Worm (Caenorhabditis elegans): Measurements from ENCODE around the gene gba-3.

Gene gba-3

DNA sequence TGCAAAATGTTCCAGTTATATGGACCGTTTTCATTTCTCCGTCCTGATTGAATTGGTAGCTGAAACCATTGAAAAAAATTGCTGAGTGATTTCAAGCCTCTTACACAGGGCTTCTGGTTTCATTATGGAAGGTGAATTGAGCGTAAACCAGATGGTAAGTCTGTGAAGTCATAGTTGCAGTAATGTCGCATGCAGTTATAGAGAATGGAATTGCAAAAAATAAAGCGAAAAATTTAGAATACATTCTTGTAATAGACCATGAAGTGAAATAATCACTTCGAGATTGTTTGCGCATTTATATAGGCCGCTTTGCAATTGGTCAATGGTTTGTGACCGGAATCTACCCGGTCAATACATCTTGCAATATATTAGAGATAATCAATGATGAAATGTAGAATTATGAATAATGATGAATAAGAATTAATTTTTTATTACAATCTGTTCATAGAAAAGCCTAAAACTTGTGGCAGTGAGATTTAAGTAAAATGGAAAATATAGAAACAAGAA lies 3.0 kb upstream of the gba-3 start, which contains the start of gene F11E6.4:
Gene F11E6.4, minus strand, starts transcription at position 259 of the 507 bp plus-strand sequence.
- TF ChIP-seq ceh-82 (tag; optimal IDR thresholded peaks at IDR 0.05) (no peak), nhr-12 (tag; optimal IDR thresholded peaks at IDR 0.05) (no peak), hmg-11 (tag; optimal IDR thresholded peaks at IDR 0.05) (no peak), unc-39 (tag; optimal IDR thresholded peaks at IDR 0.05) (no peak), unc-62 (GFP tag; optimal IDR thresholded peaks at IDR 0.05) (no peak), nhr-77 (tag; optimal IDR thresholded peaks at IDR 0.05) (no peak), nhr-76 (tag; optimal IDR thresholded peaks at IDR 0.05) (peak; percentile 2), fos-1 (tag; optimal IDR thresholded peaks at IDR 0.05) (no peak), nhr-28 (tag; optimal IDR thresholded peaks at IDR 0.05) (no peak), ceh-28 (tag; optimal IDR thresholded peaks at IDR 0.05) (peak; percentile 36), nhr-25 (tag; optimal IDR thresholded peaks at IDR 0.05) (peak; percentile 63), ama-1 (optimal IDR thresholded peaks at IDR 0.05) (peak; percentile 62), nhr-237 (tag; optimal IDR thresholded peaks at IDR 0.05) (no peak), ceh-9 (tag; optimal IDR thresholded peaks at IDR 0.05) (no peak), R02D3.7 (tag; optimal IDR thresholded peaks at IDR 0.05) (no peak), nhr-23 (tag; optimal IDR thresholded peaks at IDR 0.05) (no peak), tbx-2 (tag; optimal IDR thresholded peaks at IDR 0.05) (no peak), snpc-4 (tag; optimal IDR thresholded peaks at IDR 0.05) (no peak), egl-5 (tag; optimal IDR thresholded peaks at IDR 0.05) (no peak), eor-1 (tag; optimal IDR thresholded peaks at IDR 0.05) (no peak), daf-12 (tag; optimal IDR thresholded peaks at IDR 0.05) (no peak), skn-1 (tag; optimal IDR thresholded peaks at IDR 0.05) (no peak)

DNA sequence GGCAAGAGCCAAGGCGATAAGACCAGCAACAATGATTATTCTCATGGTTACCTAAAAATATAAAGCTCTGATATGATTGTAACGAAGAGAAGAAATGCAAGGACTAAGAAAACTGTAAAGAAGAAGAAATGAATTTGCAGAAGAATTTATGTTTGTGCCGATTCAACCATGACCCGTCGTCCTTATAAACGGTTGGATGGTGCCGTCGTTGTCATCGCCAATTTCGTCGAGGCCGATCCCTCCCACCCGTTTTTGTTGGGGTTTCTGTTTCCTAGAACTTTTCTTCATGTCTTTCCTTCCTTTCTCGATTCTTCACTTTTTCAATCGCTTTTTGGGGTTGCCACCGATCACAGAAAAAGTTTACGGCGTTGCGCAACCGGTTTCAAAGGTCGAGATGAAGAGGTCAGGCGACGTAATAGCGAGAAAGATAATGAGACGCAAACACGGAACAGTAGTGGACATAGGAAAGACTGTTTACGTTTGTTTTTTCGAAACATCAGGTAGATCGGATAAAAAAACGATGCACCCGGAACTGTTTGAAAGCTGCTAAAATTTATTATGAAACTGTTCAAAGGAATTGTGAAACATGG lies 1.2 kb upstream of the gba-3 start, which contains the start of gene epic-1:
Gene epic-1, minus strand, starts transcription at position 51 of the 590 bp plus-strand sequence.
- TF ChIP-seq nhr-237 (tag; optimal IDR thresholded peaks at IDR 0.05), result no peak
- TF ChIP-seq nhr-23 (tag; optimal IDR thresholded peaks at IDR 0.05), result peak; percentile 87
- peak; percentile 4 for TF ChIP-seq egl-27 (tag; optimal IDR thresholded peaks at IDR 0.05)
- TF ChIP-seq nhr-25 (tag; optimal IDR thresholded peaks at IDR 0.05), result peak; percentile 81

DNA sequence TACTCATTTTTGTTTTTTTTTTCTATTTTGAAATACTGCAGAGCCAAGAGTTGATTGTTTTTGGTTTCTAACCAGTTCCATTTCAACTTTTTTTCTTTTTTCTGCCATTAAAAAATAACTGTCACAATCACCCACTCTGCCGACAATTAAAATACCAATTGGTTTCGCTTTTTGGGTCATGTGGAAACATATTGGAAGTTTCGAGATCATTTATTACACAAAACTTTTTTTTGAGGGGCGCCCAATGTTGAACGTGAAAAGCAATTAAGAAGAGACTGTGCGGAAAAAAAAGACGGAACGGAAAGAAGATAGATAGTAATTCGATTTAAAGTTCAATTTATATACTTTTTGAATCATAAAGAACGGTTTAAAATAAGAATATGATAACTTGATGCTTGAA lies 913 bp downstream of the gba-3 start:
- TF ChIP-seq R02D3.7 (tag; optimal IDR thresholded peaks at IDR 0.05), result no peak
- TF ChIP-seq nhr-23 (tag; optimal IDR thresholded peaks at IDR 0.05), result peak; percentile 22

DNA sequence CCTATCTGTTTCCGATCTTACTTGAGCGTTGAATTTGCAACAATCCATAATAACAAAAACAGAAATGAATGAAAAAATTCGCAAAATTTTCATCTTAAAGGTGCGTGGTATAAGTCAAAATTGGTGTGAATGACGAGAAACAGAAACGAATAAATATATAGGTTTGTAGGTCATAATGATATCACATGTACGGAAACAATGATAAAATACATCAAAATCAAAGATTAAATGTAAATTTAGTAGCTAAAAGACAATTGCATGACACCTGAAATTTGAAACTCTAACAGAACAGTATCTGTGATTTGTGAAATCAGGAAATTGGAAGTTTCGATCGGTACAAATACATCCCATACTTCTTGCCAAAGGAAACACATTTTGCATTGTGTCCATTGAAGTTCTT lies 2.1 kb downstream of the gba-3 start, which contains the start of gene F11E6.9:
Gene F11E6.9, minus strand, starts transcription at position 101 of the 400 bp plus-strand sequence.
- TF ChIP-seq ceh-28 (tag; optimal IDR thresholded peaks at IDR 0.05), result no peak
- no peak for TF ChIP-seq tbx-2 (tag; optimal IDR thresholded peaks at IDR 0.05)
- no peak for TF ChIP-seq ZK546.5 (tag; optimal IDR thresholded peaks at IDR 0.05)
- peak; percentile 9 for TF ChIP-seq nhr-23 (tag; optimal IDR thresholded peaks at IDR 0.05)

- TF ChIP-seq nhr-12 (tag; optimal IDR thresholded peaks at IDR 0.05), result no peak
- no peak for TF ChIP-seq ceh-9 (tag; optimal IDR thresholded peaks at IDR 0.05)
- TF ChIP-seq daf-12 (tag; optimal IDR thresholded peaks at IDR 0.05), result no peak
- TF ChIP-seq nhr-28 (tag; optimal IDR thresholded peaks at IDR 0.05), result no peak
- no peak for TF ChIP-seq nhr-77 (tag; optimal IDR thresholded peaks at IDR 0.05)
- TF ChIP-seq ceh-28 (tag; optimal IDR thresholded peaks at IDR 0.05), result no peak
- no peak for TF ChIP-seq lin-15B (tag; optimal IDR thresholded peaks at IDR 0.05)
- TF ChIP-seq elt-2 (tag; optimal IDR thresholded peaks at IDR 0.05), result no peak
- TF ChIP-seq zag-1 (tag; optimal IDR thresholded peaks at IDR 0.05), result no peak
- TF ChIP-seq nhr-43 (tag; optimal IDR thresholded peaks at IDR 0.05; ENCODE audit: poor library complexity, severe bottlenecking), result no peak
- no peak for TF ChIP-seq nhr-76 (tag; optimal IDR thresholded peaks at IDR 0.05)
- no peak for TF ChIP-seq lsy-12 (tag; optimal IDR thresholded peaks at IDR 0.05)
Observed at ce11 chrIV:17475743-17476142, 2.6 kb downstream of the gba-3 start, which contains the start of gene grl-24. Gene grl-24 (minus strand): TSS chrIV:17475843.

- TF ChIP-seq fkh-2 (tag; optimal IDR thresholded peaks at IDR 0.05) (no peak), egl-5 (tag; optimal IDR thresholded peaks at IDR 0.05) (no peak), lin-15B (tag; optimal IDR thresholded peaks at IDR 0.05) (no peak), ceh-9 (tag; optimal IDR thresholded peaks at IDR 0.05) (no peak), nhr-25 (tag; optimal IDR thresholded peaks at IDR 0.05) (no peak), unc-39 (tag; optimal IDR thresholded peaks at IDR 0.05) (no peak), zag-1 (tag; optimal IDR thresholded peaks at IDR 0.05) (no peak), ceh-16 (tag; optimal IDR thresholded peaks at IDR 0.05) (no peak), ztf-4 (tag; optimal IDR thresholded peaks at IDR 0.05) (no peak), skn-1 (tag; optimal IDR thresholded peaks at IDR 0.05) (no peak), nhr-28 (tag; optimal IDR thresholded peaks at IDR 0.05) (no peak), R02D3.7 (tag; optimal IDR thresholded peaks at IDR 0.05) (no peak), elt-2 (tag; optimal IDR thresholded peaks at IDR 0.05) (no peak), nhr-237 (tag; optimal IDR thresholded peaks at IDR 0.05) (no peak), pha-4 (tag; optimal IDR thresholded peaks at IDR 0.05) (no peak), nhr-77 (tag; optimal IDR thresholded peaks at IDR 0.05) (no peak), eor-1 (tag; optimal IDR thresholded peaks at IDR 0.05) (no peak)
Observed at ce11 chrIV:17483230-17483629, 10.1 kb downstream of the gba-3 start, which contains the start of gene rabr-2. Gene rabr-2 (minus strand): TSS chrIV:17483330.
